Fruit fly (Drosophila melanogaster): ENCODE results near the gene Mesh1.

dm6 chr3R:29196967-29197611, 5.2 kb downstream of the Mesh1 start, which contains the start of gene CG14515:
- no peak for TF ChIP-seq CG13204 (GFP tag; optimal IDR thresholded peaks at IDR 0.05)
- TF ChIP-seq Pif1B (GFP tag; optimal IDR thresholded peaks at IDR 0.05): no peak
- no peak for TF ChIP-seq Pif1A (GFP tag; optimal IDR thresholded peaks at IDR 0.05)
- TF ChIP-seq CG12605 (GFP tag; IDR thresholded peaks at IDR 0.05): no peak
- TF ChIP-seq Ets98B (GFP tag; IDR thresholded peaks at IDR 0.05): no peak
- TF ChIP-seq CG17806 (tag; optimal IDR thresholded peaks at IDR 0.05): no peak
- no peak for TF ChIP-seq rn (GFP tag; IDR thresholded peaks at IDR 0.05)
- TF ChIP-seq Snoo (tag; optimal IDR thresholded peaks at IDR 0.05): no peak
- no peak for TF ChIP-seq D1 (tag; optimal IDR thresholded peaks at IDR 0.05)
- no peak for TF ChIP-seq CG9948 (tag; optimal IDR thresholded peaks at IDR 0.05)

All from whole organism, pupa.